Fruit fly (Drosophila melanogaster): ENCODE results near the gene Bet3.
A peak's percentile ranks its signal among the peaks of the same experiment; 100 is the strongest.

The Bet3 gene

dm6 chr3L:9460775-9461491 is 18.9 kb upstream of the Bet3 start, which contains the start of the genes CG3434 and CG44838:
TSS of gene CG3434 (minus strand) at chr3L:9460799.
TSS of gene CG44838 (plus strand) at chr3L:9461050.
- TF ChIP-seq fd96Ca (GFP tag; IDR thresholded peaks at IDR 0.05): peak; percentile 75; the same call in 2 of the 3 replicates
- TF ChIP-seq rn (GFP tag; IDR thresholded peaks at IDR 0.05): peak; percentile 39; the same call in 1 of the 2 replicates
- peak; percentile 63 for TF ChIP-seq CG14655 (GFP tag; optimal IDR thresholded peaks at IDR 0.05)
- TF ChIP-seq CG10348 (GFP tag; IDR thresholded peaks at IDR 0.05): no peak
- TF ChIP-seq Ets98B (GFP tag; IDR thresholded peaks at IDR 0.05): peak; percentile 47
- no peak for TF ChIP-seq D1 (tag; optimal IDR thresholded peaks at IDR 0.05)
- TF ChIP-seq gl (tag; optimal IDR thresholded peaks at IDR 0.05): no peak
- TF ChIP-seq CG15710 (tag; optimal IDR thresholded peaks at IDR 0.05): peak; percentile 68
- TF ChIP-seq CG32121 (GFP tag; IDR thresholded peaks at IDR 0.05): peak; percentile 73
- no peak for TF ChIP-seq CG12605 (GFP tag; IDR thresholded peaks at IDR 0.05)
- peak; percentile 74 for TF ChIP-seq Pif1B (GFP tag; optimal IDR thresholded peaks at IDR 0.05)
- TF ChIP-seq CG8159 (tag; optimal IDR thresholded peaks at IDR 0.05): peak; percentile 66
- TF ChIP-seq CG8301 (tag; optimal IDR thresholded peaks at IDR 0.05): peak; percentile 50
- TF ChIP-seq CG13204 (GFP tag; optimal IDR thresholded peaks at IDR 0.05): peak; percentile 37
- TF ChIP-seq Snoo (tag; optimal IDR thresholded peaks at IDR 0.05): peak; percentile 73
- peak; percentile 70 for TF ChIP-seq Pif1A (GFP tag; optimal IDR thresholded peaks at IDR 0.05)
- TF ChIP-seq CG34367 (tag; optimal IDR thresholded peaks at IDR 0.05): peak; percentile 54
- TF ChIP-seq CG9948 (tag; optimal IDR thresholded peaks at IDR 0.05): peak; percentile 54
- TF ChIP-seq EcR (GFP tag; optimal IDR thresholded peaks at IDR 0.05): peak; percentile 75
- TF ChIP-seq CG17806 (tag; optimal IDR thresholded peaks at IDR 0.05): peak; percentile 57
- TF ChIP-seq CG4496 (GFP tag; IDR thresholded peaks at IDR 0.05): peak; percentile 71

dm6 chr3L:9457619-9458092 is 15.6 kb upstream of the Bet3 start, which contains the start of gene CG3437:
TSS of gene CG3437 (minus strand) at chr3L:9457669.
- TF ChIP-seq CG9948 (tag; optimal IDR thresholded peaks at IDR 0.05) (peak; percentile 100), CG15710 (tag; optimal IDR thresholded peaks at IDR 0.05) (peak; percentile 100), Pif1B (GFP tag; optimal IDR thresholded peaks at IDR 0.05) (peak; percentile 99), Pif1A (GFP tag; optimal IDR thresholded peaks at IDR 0.05) (peak; percentile 100), rn (GFP tag; IDR thresholded peaks at IDR 0.05) (peak; percentile 100), D1 (tag; optimal IDR thresholded peaks at IDR 0.05) (no peak), CG8159 (tag; optimal IDR thresholded peaks at IDR 0.05) (peak; percentile 99), Snoo (tag; optimal IDR thresholded peaks at IDR 0.05) (peak; percentile 99), fd96Ca (GFP tag; IDR thresholded peaks at IDR 0.05) (peak; percentile 100), CG4496 (GFP tag; IDR thresholded peaks at IDR 0.05) (peak; percentile 100), gl (tag; optimal IDR thresholded peaks at IDR 0.05) (peak; percentile 98), CG17806 (tag; optimal IDR thresholded peaks at IDR 0.05) (peak; percentile 99), CG14655 (GFP tag; optimal IDR thresholded peaks at IDR 0.05) (peak; percentile 100), CG13204 (GFP tag; optimal IDR thresholded peaks at IDR 0.05) (peak; percentile 98), EcR (GFP tag; optimal IDR thresholded peaks at IDR 0.05) (peak; percentile 56), CG10348 (GFP tag; IDR thresholded peaks at IDR 0.05) (peak; percentile 99), CG32121 (GFP tag; IDR thresholded peaks at IDR 0.05) (peak; percentile 100), CG12605 (GFP tag; IDR thresholded peaks at IDR 0.05) (peak; percentile 100), CG34367 (tag; optimal IDR thresholded peaks at IDR 0.05) (peak; percentile 99), Ets98B (GFP tag; IDR thresholded peaks at IDR 0.05) (peak; percentile 100), CG8301 (tag; optimal IDR thresholded peaks at IDR 0.05) (peak; percentile 100)

- TF ChIP-seq CG8301 (tag; optimal IDR thresholded peaks at IDR 0.05) (no peak), CG15710 (tag; optimal IDR thresholded peaks at IDR 0.05) (no peak), CG4496 (GFP tag; IDR thresholded peaks at IDR 0.05) (no peak), CG17806 (tag; optimal IDR thresholded peaks at IDR 0.05) (no peak), fd96Ca (GFP tag; IDR thresholded peaks at IDR 0.05) (no peak), CG14655 (GFP tag; optimal IDR thresholded peaks at IDR 0.05) (no peak), rn (GFP tag; IDR thresholded peaks at IDR 0.05) (no peak), CG32121 (GFP tag; IDR thresholded peaks at IDR 0.05) (no peak), Pif1B (GFP tag; optimal IDR thresholded peaks at IDR 0.05) (no peak), Snoo (tag; optimal IDR thresholded peaks at IDR 0.05) (no peak), CG10348 (GFP tag; IDR thresholded peaks at IDR 0.05) (no peak), gl (tag; optimal IDR thresholded peaks at IDR 0.05) (no peak), Ets98B (GFP tag; IDR thresholded peaks at IDR 0.05) (no peak), CG8159 (tag; optimal IDR thresholded peaks at IDR 0.05) (no peak), CG12605 (GFP tag; IDR thresholded peaks at IDR 0.05) (no peak)
Observed at dm6 chr3L:9456389-9456788, 14.3 kb upstream of the Bet3 start.

dm6 chr3L:9455819-9456388 is 13.8 kb upstream of the Bet3 start, which contains the start of the genes phol and CG3552:
TSS of gene phol (minus strand) at chr3L:9456281.
TSS of gene CG3552 (plus strand) at chr3L:9456318.
- TF ChIP-seq Ets98B (GFP tag; IDR thresholded peaks at IDR 0.05) (no peak), CG32121 (GFP tag; IDR thresholded peaks at IDR 0.05) (no peak), CG4496 (GFP tag; IDR thresholded peaks at IDR 0.05) (0 out of 3 replicates have a peak, but pooled peaks have one; percentile 19)

dm6 chr3L:9452422-9452821 is 10.4 kb upstream of the Bet3 start:
- TF ChIP-seq fd96Ca (GFP tag; IDR thresholded peaks at IDR 0.05): no peak
- no peak for TF ChIP-seq gl (tag; optimal IDR thresholded peaks at IDR 0.05)
- TF ChIP-seq CG4496 (GFP tag; IDR thresholded peaks at IDR 0.05): 0 out of 3 replicates have a peak, but pooled peaks have one; percentile 6
- no peak for TF ChIP-seq rn (GFP tag; IDR thresholded peaks at IDR 0.05)
- TF ChIP-seq CG9948 (tag; optimal IDR thresholded peaks at IDR 0.05): no peak
- TF ChIP-seq Pif1A (GFP tag; optimal IDR thresholded peaks at IDR 0.05): no peak
- no peak for TF ChIP-seq CG34367 (tag; optimal IDR thresholded peaks at IDR 0.05)

All from whole organism, pupa.